Worm (Caenorhabditis elegans): Measurements from ENCODE around the gene cut-5.

The cut-5 gene

DNA sequence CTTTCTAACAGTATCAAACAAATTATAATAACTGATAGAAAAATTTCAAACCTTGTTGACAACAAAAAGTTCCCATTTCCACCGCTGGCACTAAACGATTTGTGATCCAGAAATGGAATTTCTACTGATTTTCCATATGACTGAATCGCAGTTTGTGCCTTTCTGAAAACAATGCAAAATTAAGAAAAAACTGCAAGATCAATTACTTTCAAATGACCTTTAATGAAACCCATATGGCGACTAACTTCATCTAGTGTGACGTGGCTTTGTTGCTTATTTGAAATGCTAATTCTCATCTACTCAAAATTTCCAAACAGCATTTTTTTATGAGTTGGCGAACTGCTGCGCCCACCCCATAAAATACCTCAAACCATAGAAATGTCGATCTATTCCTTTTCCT, 30.5 kb downstream of the cut-5 start, which contains the start of gene F41E7.7:
Gene F41E7.7, plus strand, starts transcription at position 301 of the 400 bp plus-strand sequence.
- TF ChIP-seq ztf-3 (GFP tag; optimal IDR thresholded peaks at IDR 0.05) = no peak
- TF ChIP-seq ceh-100 (GFP tag; IDR thresholded peaks at IDR 0.05) = no peak
- no peak for TF ChIP-seq unc-62 (GFP tag; optimal IDR thresholded peaks at IDR 0.05)
- TF ChIP-seq egl-18 (GFP tag; IDR thresholded peaks at IDR 0.05) = no peak
- no peak for TF ChIP-seq ztf-28 (GFP tag; IDR thresholded peaks at IDR 0.05)
- no peak for TF ChIP-seq sptf-2 (GFP tag; optimal IDR thresholded peaks at IDR 0.05)
- TF ChIP-seq die-1 (tag; optimal IDR thresholded peaks at IDR 0.05) = no peak
- no peak for TF ChIP-seq ztf-26 (tag; optimal IDR thresholded peaks at IDR 0.05)
- TF ChIP-seq K11D2.4 (GFP tag; IDR thresholded peaks at IDR 0.05) = no peak
- TF ChIP-seq madf-6 (GFP tag; IDR thresholded peaks at IDR 0.05) = no peak
- TF ChIP-seq ekl-4 (GFP tag; IDR thresholded peaks at IDR 0.05) = no peak

DNA sequence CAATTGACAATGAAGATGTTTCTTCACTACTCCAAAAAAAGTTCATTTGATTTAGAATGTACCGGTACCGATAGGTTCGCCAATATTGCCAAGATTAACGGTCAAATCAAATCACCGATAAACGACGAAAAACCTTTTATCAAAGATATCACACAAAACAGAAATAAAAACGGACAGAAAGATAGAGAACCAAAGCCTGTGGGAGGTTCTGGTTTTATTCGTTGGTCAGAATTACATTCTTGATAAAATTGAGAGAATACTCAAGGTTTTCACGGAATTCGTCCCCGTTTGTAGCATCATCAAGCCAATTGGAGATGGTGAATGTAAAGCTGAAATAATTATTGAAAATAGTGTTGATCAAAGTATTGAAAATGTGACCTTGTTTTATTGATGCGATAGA, 31.1 kb downstream of the cut-5 start:
- TF ChIP-seq cebp-1 (GFP tag; IDR thresholded peaks at IDR 0.05) (no peak), cebp-1 (tag; optimal IDR thresholded peaks at IDR 0.05) (no peak), lir-1 (GFP tag; conservative IDR thresholded peaks at IDR 0.05) (no peak), rpc-1 (optimal IDR thresholded peaks at IDR 0.05) (no peak), rpc-1 (tag; optimal IDR thresholded peaks at IDR 0.05) (no peak)

DNA sequence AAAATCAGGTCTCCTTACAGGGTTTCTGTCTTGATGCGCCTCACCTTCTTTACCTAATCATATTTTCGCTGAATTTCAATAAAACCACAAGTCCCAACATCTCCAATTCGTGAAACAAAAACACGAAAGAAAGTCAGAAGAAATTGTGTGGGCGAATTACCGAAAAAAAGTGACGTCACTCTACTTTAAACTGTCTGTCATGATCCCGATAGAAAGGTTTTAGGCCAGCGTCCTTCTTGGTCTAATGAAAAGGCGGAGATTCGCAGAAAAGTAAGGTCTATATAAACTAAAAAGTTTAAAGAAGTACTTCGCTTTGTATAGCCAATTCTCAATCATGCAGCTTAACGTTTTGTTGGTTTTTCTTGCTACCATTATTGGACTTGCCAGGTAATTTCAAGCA, 31.7 kb downstream of the cut-5 start, which contains the start of gene cnc-8:
Gene cnc-8, plus strand, starts transcription at position 307 of the 400 bp plus-strand sequence.
- TF ChIP-seq snpc-1.3 (tag; optimal IDR thresholded peaks at IDR 0.05; ENCODE audit: insufficient read depth) = no peak
- TF ChIP-seq mes-4 (tag; optimal IDR thresholded peaks at IDR 0.05) = no peak
- TF ChIP-seq atf-7 (tag; optimal IDR thresholded peaks at IDR 0.05) = peak; percentile 70

DNA sequence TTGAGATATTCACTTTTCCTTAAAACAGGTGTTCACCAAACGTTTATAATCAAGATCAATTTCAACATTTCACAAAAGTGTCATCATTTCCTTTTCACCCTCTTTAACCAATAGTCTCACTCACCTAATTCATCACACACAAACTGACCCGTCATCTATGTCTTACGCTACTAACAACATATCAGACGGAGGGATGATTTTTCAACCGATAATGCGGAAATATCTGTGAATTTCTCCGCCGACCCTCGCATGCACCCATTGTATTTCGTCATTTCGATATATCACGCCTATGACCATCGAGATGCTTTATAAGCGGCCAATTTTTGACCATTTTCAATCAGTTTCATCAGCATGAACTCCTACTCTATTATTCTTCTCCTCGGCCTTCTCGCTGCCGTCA, 33.8 kb downstream of the cut-5 start, which contains the start of gene fipr-21:
Gene fipr-21, plus strand, starts transcription at position 352 of the 400 bp plus-strand sequence.
- TF ChIP-seq lir-1 (GFP tag; conservative IDR thresholded peaks at IDR 0.05) = no peak
- TF ChIP-seq chd-7 (tag; optimal IDR thresholded peaks at IDR 0.05) = peak; percentile 22

DNA sequence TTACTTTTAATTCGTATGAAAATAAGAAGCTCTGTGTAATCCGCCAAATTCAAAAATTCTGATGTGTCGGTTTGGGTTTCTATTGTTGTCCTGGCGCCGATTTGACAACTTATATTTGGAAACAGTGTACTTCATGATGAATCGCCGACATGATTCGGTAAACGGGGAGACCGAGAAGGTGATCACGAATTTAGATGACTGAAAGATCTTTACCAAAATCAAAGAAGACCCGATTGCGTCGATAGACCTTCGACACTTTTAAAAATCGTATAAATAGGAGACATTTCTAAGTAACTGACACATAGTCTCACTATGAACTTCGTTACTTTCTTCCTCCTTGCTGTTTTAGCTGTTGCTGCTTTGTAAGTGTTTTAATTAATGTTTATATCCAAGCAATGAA, 35.6 kb downstream of the cut-5 start, which contains the start of gene fip-5:
Gene fip-5, plus strand, starts transcription at position 312 of the 400 bp plus-strand sequence.
- TF ChIP-seq lin-40 (tag; optimal IDR thresholded peaks at IDR 0.05) = no peak
- TF ChIP-seq nfya-1 (tag; optimal IDR thresholded peaks at IDR 0.05; ENCODE audit: borderline replicate concordance, insufficient read depth) = no peak
- TF ChIP-seq dpl-1 (GFP tag; optimal IDR thresholded peaks at IDR 0.05) = no peak
- TF ChIP-seq ceh-91 (GFP tag; IDR thresholded peaks at IDR 0.05) = no peak
- no peak for TF ChIP-seq ceh-27 (GFP tag; optimal IDR thresholded peaks at IDR 0.05)
- TF ChIP-seq mes-4 (tag; optimal IDR thresholded peaks at IDR 0.05) = no peak
- TF ChIP-seq ceh-100 (GFP tag; IDR thresholded peaks at IDR 0.05) = no peak
- TF ChIP-seq nhr-179 (tag; optimal IDR thresholded peaks at IDR 0.05) = no peak
- no peak for TF ChIP-seq pbrm-1 (GFP tag; IDR thresholded peaks at IDR 0.05)
- TF ChIP-seq rcor-1 (GFP tag; IDR thresholded peaks at IDR 0.05) = no peak
- no peak for TF ChIP-seq sptf-2 (GFP tag; optimal IDR thresholded peaks at IDR 0.05)
- no peak for TF ChIP-seq ceh-40 (GFP tag; IDR thresholded peaks at IDR 0.05)
- no peak for TF ChIP-seq hrde-1 (tag; optimal IDR thresholded peaks at IDR 0.05; ENCODE audit: borderline replicate concordance)
- no peak for TF ChIP-seq B0261.1 (tag; optimal IDR thresholded peaks at IDR 0.05)
- TF ChIP-seq F39B2.1 (GFP tag; IDR thresholded peaks at IDR 0.05) = no peak
- TF ChIP-seq somi-1 (GFP tag; optimal IDR thresholded peaks at IDR 0.05) = no peak
- TF ChIP-seq B0019.2 (GFP tag; conservative IDR thresholded peaks at IDR 0.05) = no peak
- TF ChIP-seq F49E8.2 (tag; optimal IDR thresholded peaks at IDR 0.05; ENCODE audit: insufficient read depth) = no peak

Measured in whole organism, young adult.